Fruit fly (Drosophila melanogaster) whole organism, embryonic: ENCODE data around the gene Tim8.
A peak's percentile ranks its signal among the peaks of the same experiment; 100 is the strongest.

ENCODE experiments used
- Ada2b ChIP-seq: fragments of 200-800 bp; sonication (Bioruptor generic); IDR thresholded peaks from 2 replicates; pipeline ENCODE4 v1.3.6; 2022; ENCODE audit warnings: missing biosample characterization, missing genetic modification characterization
- BEAF-32 ChIP-seq: fragments of 200-800 bp; sonication (Bioruptor generic); optimal IDR thresholded peaks from 3 replicates; lab custom pipeline; 2017; ENCODE audit warnings: missing biosample characterization, missing genetic modification characterization, mild to moderate bottlenecking, moderate library complexity, missing genetic modification reagents
- CG10209 ChIP-seq: fragments of 200-800 bp; sonication (Bioruptor generic); optimal IDR thresholded peaks from 3 replicates; lab custom pipeline; 2017; ENCODE audit warnings: missing biosample characterization, mild to moderate bottlenecking, missing genetic modification characterization, missing genetic modification reagents
- CG10431 ChIP-seq: fragments of 200-800 bp; sonication (Bioruptor generic); optimal IDR thresholded peaks from 3 replicates; lab custom pipeline; 2018; ENCODE audit warnings: missing biosample characterization, mild to moderate bottlenecking, missing genetic modification characterization
- CG13624 ChIP-seq: fragments of 200-800 bp; sonication (Bioruptor generic); optimal IDR thresholded peaks from 2 replicates; lab custom pipeline; 2016; ENCODE audit warnings: missing biosample characterization, missing genetic modification characterization
- CG14860 ChIP-seq: fragments of 200-800 bp; sonication (Bioruptor generic); IDR thresholded peaks from 3 replicates; pipeline ENCODE4 v1.3.6; 2022; ENCODE audit warnings: missing biosample characterization, missing genetic modification characterization; ENCODE audit not compliant: partially characterized antibody
- CG1529 ChIP-seq: fragments of 200-800 bp; sonication (Bioruptor generic); optimal IDR thresholded peaks from 3 replicates; lab custom pipeline; 2018; ENCODE audit warnings: missing biosample characterization, missing genetic modification characterization
- CG15696 ChIP-seq: fragments of 200-800 bp; sonication (Bioruptor generic); optimal IDR thresholded peaks from 2 replicates; lab custom pipeline; 2019; ENCODE audit warnings: missing biosample characterization, mild to moderate bottlenecking, missing genetic modification characterization, moderate library complexity
- CG16815 ChIP-seq: fragments of 200-800 bp; sonication (Bioruptor generic); optimal IDR thresholded peaks from 3 replicates; lab custom pipeline; 2017; ENCODE audit warnings: missing biosample characterization, mild to moderate bottlenecking, missing genetic modification characterization
- CG18476 ChIP-seq: fragments of 200-800 bp; sonication (Bioruptor generic); optimal IDR thresholded peaks from 2 replicates; lab custom pipeline; 2016; ENCODE audit warnings: missing biosample characterization, mild to moderate bottlenecking, missing genetic modification characterization
- CG18619 ChIP-seq: fragments of 200-800 bp; sonication (Bioruptor generic); optimal IDR thresholded peaks from 3 replicates; lab custom pipeline; 2017; ENCODE audit warnings: missing biosample characterization, mild to moderate bottlenecking, missing genetic modification characterization
- CG2116 ChIP-seq: fragments of 200-800 bp; sonication (Bioruptor generic); optimal IDR thresholded peaks from 3 replicates; lab custom pipeline; 2018; ENCODE audit warnings: missing biosample characterization, mild to moderate bottlenecking, missing genetic modification characterization
- CG2120 ChIP-seq: fragments of 200-800 bp; sonication (Bioruptor generic); optimal IDR thresholded peaks from 3 replicates; lab custom pipeline; 2016; ENCODE audit warnings: missing biosample characterization, missing genetic modification characterization
- CG32532 ChIP-seq: fragments of 200-800 bp; sonication (Bioruptor generic); IDR thresholded peaks from 2 replicates; pipeline ENCODE4 v1.3.6; 2022; ENCODE audit warnings: missing biosample characterization, missing genetic modification characterization
- CG34376 ChIP-seq: fragments of 200-800 bp; sonication (Bioruptor generic); optimal IDR thresholded peaks from 2 replicates; lab custom pipeline; 2018; ENCODE audit warnings: missing biosample characterization, mild to moderate bottlenecking, missing genetic modification characterization
- CG4282 ChIP-seq: fragments of 200-800 bp; sonication (Bioruptor generic); optimal IDR thresholded peaks from 2 replicates; lab custom pipeline; 2016; ENCODE audit warnings: missing biosample characterization, missing genetic modification characterization
- CG4328 ChIP-seq: fragments of 200-800 bp; sonication (Bioruptor generic); optimal IDR thresholded peaks from 3 replicates; lab custom pipeline; 2017; ENCODE audit warnings: missing biosample characterization, missing genetic modification reagents, missing genetic modification characterization
- CG7372 ChIP-seq: fragments of 200-800 bp; sonication (Bioruptor generic); IDR thresholded peaks from 2 replicates; pipeline ENCODE4 v1.3.6; 2022; ENCODE audit warnings: missing biosample characterization, missing genetic modification characterization
- CTCF ChIP-seq: fragments of 200-800 bp; sonication (Bioruptor generic); optimal IDR thresholded peaks from 2 replicates; lab custom pipeline; 2017; ENCODE audit warnings: missing biosample characterization, mild to moderate bottlenecking, missing genetic modification characterization, moderate library complexity
- Dad ChIP-seq: fragments of 200-800 bp; sonication (Bioruptor generic); optimal IDR thresholded peaks from 3 replicates; lab custom pipeline; 2016; ENCODE audit warnings: missing biosample characterization, missing genetic modification characterization
- Dll ChIP-seq: fragments of 200-800 bp; sonication (Bioruptor generic); IDR thresholded peaks from 4 replicates; pipeline ENCODE4 v1.3.6; 2022; ENCODE audit warnings: missing biosample characterization, missing genetic modification characterization; ENCODE audit not compliant: partially characterized antibody
- Doc3 ChIP-seq: fragments of 200-800 bp; sonication (Bioruptor generic); IDR thresholded peaks from 3 replicates; pipeline ENCODE4 v1.3.6; 2022; ENCODE audit warnings: missing biosample characterization, missing genetic modification characterization; ENCODE audit not compliant: partially characterized antibody
- ERR ChIP-seq: fragments of 200-800 bp; sonication (Bioruptor generic); optimal IDR thresholded peaks from 2 replicates; lab custom pipeline; 2016; ENCODE audit warnings: missing biosample characterization, missing genetic modification characterization
- Ets65A ChIP-seq: fragments of 200-800 bp; sonication (Bioruptor generic); peaks from one replicate; lab custom pipeline; 2016; ENCODE audit warnings: missing biosample characterization, missing genetic modification characterization
- Jarid2 ChIP-seq: fragments of 200-800 bp; sonication (Bioruptor generic); optimal IDR thresholded peaks from 3 replicates; lab custom pipeline; 2017; ENCODE audit warnings: mild to moderate bottlenecking, missing biosample characterization, missing genetic modification reagents, missing genetic modification characterization
- Med ChIP-seq: fragments of 200-800 bp; sonication (Bioruptor generic); peaks from one replicate; lab custom pipeline; 2016; ENCODE audit warnings: missing biosample characterization, missing genetic modification characterization, mild to moderate bottlenecking, inconsistent platforms, moderate library complexity
- Myb ChIP-seq: fragments of 200-800 bp; sonication (Bioruptor generic); optimal IDR thresholded peaks from 2 replicates; lab custom pipeline; 2016; ENCODE audit warnings: missing biosample characterization, missing genetic modification characterization
- NC2β ChIP-seq: fragments of 200-800 bp; sonication (Bioruptor generic); optimal IDR thresholded peaks from 2 replicates; lab custom pipeline; 2016; ENCODE audit warnings: missing biosample characterization, missing genetic modification characterization
- Rfx ChIP-seq: fragments of 200-800 bp; sonication (Bioruptor generic); IDR thresholded peaks from 2 replicates; pipeline ENCODE4 v1.3.6; 2022; ENCODE audit warnings: missing biosample characterization, missing genetic modification characterization
- Sox102F ChIP-seq: fragments of 200-800 bp; sonication (Bioruptor generic); optimal IDR thresholded peaks from 2 replicates; lab custom pipeline; 2018; ENCODE audit warnings: missing biosample characterization, mild to moderate bottlenecking, missing genetic modification characterization, moderate library complexity
- bbx ChIP-seq: fragments of 200-800 bp; sonication (Bioruptor generic); IDR thresholded peaks from 2 replicates; pipeline ENCODE4 v1.3.6; 2022; ENCODE audit warnings: missing biosample characterization, missing genetic modification characterization; ENCODE audit not compliant: partially characterized antibody
- bsh ChIP-seq, 2 experiments: fragments of 200-800 bp; sonication (Bioruptor generic); optimal IDR thresholded peaks; 2 replicates each; lab custom pipeline; 2017 to 2018; ENCODE audit warnings: mild to moderate bottlenecking in 2 of 2, missing biosample characterization in 2 of 2, missing genetic modification characterization in 2 of 2, moderate library complexity in 1 of 2
- btn ChIP-seq: fragments of 200-800 bp; sonication (Bioruptor generic); optimal IDR thresholded peaks from 2 replicates; lab custom pipeline; 2016; ENCODE audit warnings: missing biosample characterization, missing genetic modification characterization
- caup ChIP-seq: fragments of 200-800 bp; sonication (Bioruptor generic); optimal IDR thresholded peaks from 3 replicates; lab custom pipeline; 2017; ENCODE audit warnings: missing biosample characterization, mild to moderate bottlenecking, missing genetic modification characterization, moderate library complexity; ENCODE audit not compliant: severe bottlenecking
- da ChIP-seq: fragments of 200-800 bp; sonication (Bioruptor generic); optimal IDR thresholded peaks from 2 replicates; lab custom pipeline; 2016; ENCODE audit warnings: missing biosample characterization, missing genetic modification characterization
- ftz-f1 ChIP-seq: fragments of 200-800 bp; sonication (Bioruptor generic); optimal IDR thresholded peaks from 2 replicates; lab custom pipeline; 2016; ENCODE audit warnings: missing biosample characterization, missing genetic modification characterization
- gro ChIP-seq: fragments of 200-800 bp; sonication (Bioruptor generic); optimal IDR thresholded peaks from 2 replicates; lab custom pipeline; 2016; ENCODE audit warnings: missing biosample characterization, missing genetic modification characterization
- jumu ChIP-seq: fragments of 200-800 bp; sonication (Bioruptor generic); optimal IDR thresholded peaks from 3 replicates; lab custom pipeline; 2016; ENCODE audit warnings: missing biosample characterization, missing genetic modification characterization
- lbe ChIP-seq: fragments of 200-800 bp; sonication (Bioruptor generic); optimal IDR thresholded peaks from 2 replicates; lab custom pipeline; 2016; ENCODE audit warnings: missing biosample characterization, mild to moderate bottlenecking, missing genetic modification characterization
- lilli ChIP-seq: fragments of 200-800 bp; sonication (Bioruptor generic); optimal IDR thresholded peaks from 3 replicates; lab custom pipeline; 2016; ENCODE audit warnings: missing biosample characterization, missing genetic modification characterization
- luna ChIP-seq: fragments of 200-800 bp; sonication (Bioruptor generic); optimal IDR thresholded peaks from 2 replicates; lab custom pipeline; 2016; ENCODE audit warnings: missing biosample characterization, missing genetic modification characterization
- nau ChIP-seq: fragments of 200-800 bp; sonication (Bioruptor generic); optimal IDR thresholded peaks from 3 replicates; lab custom pipeline; 2017; ENCODE audit warnings: missing biosample characterization, mild to moderate bottlenecking, missing genetic modification characterization, missing genetic modification reagents
- oc ChIP-seq: fragments of 200-800 bp; sonication (Bioruptor generic); optimal IDR thresholded peaks from 2 replicates; lab custom pipeline; 2018; ENCODE audit warnings: missing biosample characterization, mild to moderate bottlenecking, missing genetic modification characterization, moderate library complexity
- p53 ChIP-seq: fragments of 200-800 bp; sonication (Bioruptor generic); optimal IDR thresholded peaks from 2 replicates; lab custom pipeline; 2016; ENCODE audit warnings: missing biosample characterization, missing genetic modification characterization
- rib ChIP-seq: fragments of 200-800 bp; sonication (Bioruptor generic); IDR thresholded peaks from 2 replicates; pipeline ENCODE4 v1.3.6; 2022; ENCODE audit warnings: missing biosample characterization, missing genetic modification characterization
- slou ChIP-seq: fragments of 200-800 bp; sonication (Bioruptor generic); optimal IDR thresholded peaks from 3 replicates; lab custom pipeline; 2016; ENCODE audit warnings: missing biosample characterization, missing genetic modification characterization
- tio ChIP-seq: fragments of 200-800 bp; sonication (Bioruptor generic); optimal IDR thresholded peaks from 2 replicates; lab custom pipeline; 2017; ENCODE audit warnings: missing biosample characterization, missing genetic modification characterization, inconsistent platforms
- vfl ChIP-seq: fragments of 200-800 bp; sonication (Bioruptor generic); optimal IDR thresholded peaks from 2 replicates; lab custom pipeline; 2016; ENCODE audit warnings: missing biosample characterization, missing genetic modification characterization
- vvl ChIP-seq: fragments of 200-800 bp; sonication (Bioruptor generic); IDR thresholded peaks from 2 replicates; pipeline ENCODE4 v1.3.6; 2022; ENCODE audit warnings: missing biosample characterization, missing genetic modification characterization
- wek ChIP-seq: fragments of 200-800 bp; sonication (Bioruptor generic); optimal IDR thresholded peaks from 3 replicates; lab custom pipeline; 2018; ENCODE audit warnings: missing biosample characterization, mild to moderate bottlenecking, missing genetic modification characterization, moderate library complexity
- yki ChIP-seq: fragments of >200 bp; optimal IDR thresholded peaks from 3 replicates; lab custom pipeline; 2018
- zen2 ChIP-seq: fragments of 200-800 bp; sonication (Bioruptor generic); IDR thresholded peaks from 3 replicates; pipeline ENCODE4 v1.3.6; 2022; ENCODE audit warnings: missing biosample characterization, missing genetic modification characterization; ENCODE audit not compliant: partially characterized antibody

The Tim8 gene

dm6 chrX:11379139-11379538 lies 10.9 kb downstream of the Tim8 start (continued):
- TF ChIP-seq CG15696 (tag; lab: Kevin White, UChicago), result no peak
- TF ChIP-seq Dad (GFP tag; lab: Kevin White, UChicago), result no peak
- TF ChIP-seq p53 (GFP tag; lab: Kevin White, UChicago), result no peak
- TF ChIP-seq NC2β (GFP tag; lab: Kevin White, UChicago), result no peak
- TF ChIP-seq btn, result no peak
- TF ChIP-seq jumu (GFP tag; lab: Kevin White, UChicago), result no peak
- peak; percentile 11 for TF ChIP-seq caup
- no peak for TF ChIP-seq CG14860 (GFP tag; lab: Robert Waterston, UW)
- TF ChIP-seq luna (GFP tag; lab: Kevin White, UChicago), result no peak
- TF ChIP-seq bsh (GFP tag; optimal IDR thresholded peaks at IDR 0.05; lab: Kevin White, UChicago), result peak in 1 of 2 experiments; percentile 40
- TF ChIP-seq Jarid2 (GFP tag; lab: Kevin White, UChicago), result no peak
- no peak for TF ChIP-seq yki (lab: Kevin White, UChicago)
- TF ChIP-seq Myb (GFP tag; lab: Kevin White, UChicago), result no peak
- TF ChIP-seq Ada2b (GFP tag; lab: Robert Waterston, UW), result peak; percentile 68
- TF ChIP-seq ERR, result no peak
- peak; percentile 14 for TF ChIP-seq CG18619
- peak; percentile 46 for TF ChIP-seq CG13624
- TF ChIP-seq oc (tag; lab: Kevin White, UChicago), result no peak
- TF ChIP-seq da (GFP tag; lab: Kevin White, UChicago), result no peak
- no peak for TF ChIP-seq wek (GFP tag; lab: Kevin White, UChicago)
- TF ChIP-seq CG18476, result no peak
- TF ChIP-seq rib (GFP tag; lab: Robert Waterston, UW), result no peak
- TF ChIP-seq ftz-f1, result no peak
- TF ChIP-seq gro (GFP tag; lab: Kevin White, UChicago), result peak; percentile 2
- peak; percentile 36 for TF ChIP-seq lilli (GFP tag; lab: Kevin White, UChicago)
- no peak for TF ChIP-seq CG1529
- no peak for TF ChIP-seq lbe
- TF ChIP-seq CG10431 (GFP tag; lab: Kevin White, UChicago), result no peak
- TF ChIP-seq CG4282 (GFP tag; lab: Kevin White, UChicago), result no peak
- TF ChIP-seq Rfx (GFP tag; lab: Robert Waterston, UW), result peak; percentile 52; the same call in 1 of the 2 replicates
- TF ChIP-seq nau, result no peak
- no peak for TF ChIP-seq CG16815 (GFP tag; lab: Kevin White, UChicago)
- peak; percentile 44 for TF ChIP-seq Sox102F (GFP tag; lab: Kevin White, UChicago)
- no peak for TF ChIP-seq CG10209 (GFP tag; lab: Kevin White, UChicago)
- TF ChIP-seq tio, result no peak
- no peak for TF ChIP-seq CG4328
- TF ChIP-seq BEAF-32, result no peak
- no peak for TF ChIP-seq slou
- no peak for TF ChIP-seq Dll (GFP tag; lab: Robert Waterston, UW)
- no peak for TF ChIP-seq CG2116 (GFP tag; lab: Kevin White, UChicago)
- TF ChIP-seq CG34376, result no peak
- peak; percentile 47 for TF ChIP-seq Ets65A (GFP tag; lab: Kevin White, UChicago)
- TF ChIP-seq Med (GFP tag; lab: Kevin White, UChicago), result peak; percentile 80
- peak; percentile 39 for TF ChIP-seq CG2120 (GFP tag; lab: Kevin White, UChicago)
- TF ChIP-seq CTCF (GFP tag; lab: Kevin White, UChicago), result no peak
- no peak for TF ChIP-seq vfl (GFP tag; lab: Kevin White, UChicago)
- peak; percentile 46; the same call in 1 of the 2 replicates for TF ChIP-seq CG7372 (GFP tag; lab: Robert Waterston, UW)
- TF ChIP-seq CG32532 (GFP tag; lab: Robert Waterston, UW), result peak; percentile 57; the same call in 1 of the 2 replicates
- TF ChIP-seq Doc3 (GFP tag; lab: Robert Waterston, UW), result no peak
- TF ChIP-seq vvl, result peak; percentile 65
- no peak for TF ChIP-seq bbx (GFP tag; lab: Robert Waterston, UW)
- no peak for TF ChIP-seq zen2 (GFP tag; lab: Robert Waterston, UW)
